Worm (Caenorhabditis elegans) whole organism, young adult: ENCODE data around the gene F56H11.2.

Experiments used
- K12H6.12 ChIP-seq: fragments of 200-800 bp; sonication (Bioruptor generic); optimal IDR thresholded peaks from 2 replicates; lab custom pipeline; 2018; ENCODE audit warnings: mild to moderate bottlenecking, missing genetic modification characterization, missing compliant biosample characterization
- T07F8.4 ChIP-seq: sonication (generic microtip); optimal IDR thresholded peaks from 2 replicates; lab custom pipeline; 2016; ENCODE audit warnings: mild to moderate bottlenecking, missing genetic modification characterization, moderate library complexity, missing compliant biosample characterization
- Y53F4B.3 ChIP-seq: fragments of 200-800 bp; sonication (Bioruptor generic); IDR thresholded peaks from 2 replicates; pipeline ENCODE4 v1.3.6; 2022; ENCODE audit warnings: missing genetic modification reagents, missing genetic modification characterization, missing compliant biosample characterization
- let-526 ChIP-seq: fragments of 200-800 bp; sonication (Bioruptor generic); IDR thresholded peaks from 2 replicates; pipeline ENCODE4 v1.3.6; 2022; ENCODE audit warnings: missing genetic modification reagents, missing genetic modification characterization, missing compliant biosample characterization
- unc-130 ChIP-seq: sonication (generic microtip); optimal IDR thresholded peaks from 2 replicates; lab custom pipeline; 2016; ENCODE audit warnings: missing genetic modification reagents, missing genetic modification characterization, missing compliant biosample characterization

DNA sequence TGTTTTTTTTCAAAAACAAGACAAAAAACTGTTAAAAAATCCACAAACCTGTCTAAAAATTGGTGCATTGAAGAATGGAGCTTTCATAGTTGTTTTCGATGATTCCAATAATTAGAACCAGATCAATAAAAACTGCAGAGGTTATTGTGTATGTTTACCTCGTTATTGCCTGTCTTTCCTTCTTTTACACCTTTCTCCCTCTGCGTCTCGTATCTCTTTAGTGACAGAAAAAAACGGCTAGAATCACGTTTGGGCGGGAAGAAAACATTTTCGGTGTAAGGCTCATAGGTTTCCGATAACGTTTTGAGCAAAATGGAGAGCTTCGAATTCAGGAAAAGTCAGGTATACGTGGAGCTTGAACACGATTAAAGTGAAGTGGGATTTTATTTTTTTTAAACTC is 24.4 kb downstream of the F56H11.2 start, which contains the start of gene ethe-1:
- TF ChIP-seq K12H6.12 (tag; lab: Kevin White, UChicago) (no peak), let-526 (GFP tag; lab: Robert Waterston, UW) (no peak), unc-130 (GFP tag; lab: Kevin White, UChicago) (no peak), Y53F4B.3 (GFP tag; lab: Robert Waterston, UW) (no peak), T07F8.4 (tag; lab: Kevin White, UChicago) (no peak)
